Fruit fly (Drosophila melanogaster) whole organism, embryonic: ENCODE data around the gene Ubi-p63E.

Experiments
- Asciz ChIP-seq: fragments of 200-800 bp; sonication (Bioruptor generic); optimal IDR thresholded peaks from 2 replicates; lab custom pipeline; 2017; ENCODE audit warnings: missing biosample characterization, mild to moderate bottlenecking, missing genetic modification characterization, missing genetic modification reagents
- Awh ChIP-seq: fragments of 200-800 bp; sonication (Bioruptor generic); IDR thresholded peaks from 2 replicates; pipeline ENCODE4, ENCODE4 v1.3.6; 2022; ENCODE audit warnings: missing biosample characterization, missing genetic modification characterization
- Blimp-1 ChIP-seq: fragments of 200-800 bp; sonication (Bioruptor generic); optimal IDR thresholded peaks from 3 replicates; lab custom pipeline; 2018; ENCODE audit warnings: missing biosample characterization, missing genetic modification characterization, mild to moderate bottlenecking, moderate library complexity, missing genetic modification reagents
- C15 ChIP-seq: fragments of 200-800 bp; sonication (Bioruptor generic); IDR thresholded peaks from 3 replicates; pipeline ENCODE4 v1.3.6; 2022; ENCODE audit warnings: missing biosample characterization, missing genetic modification characterization
- CG10274 ChIP-seq: fragments of 200-800 bp; sonication (Bioruptor generic); optimal IDR thresholded peaks from 3 replicates; lab custom pipeline; 2017; ENCODE audit warnings: missing biosample characterization, mild to moderate bottlenecking, missing genetic modification characterization
- CG10979 ChIP-seq: fragments of 200-800 bp; sonication (Bioruptor generic); optimal IDR thresholded peaks from 2 replicates; lab custom pipeline; 2018; ENCODE audit warnings: missing biosample characterization, mild to moderate bottlenecking, missing genetic modification characterization, moderate library complexity
- CG13296 ChIP-seq: fragments of 200-800 bp; sonication (Bioruptor generic); optimal IDR thresholded peaks from 3 replicates; lab custom pipeline; 2018; ENCODE audit warnings: missing biosample characterization, mild to moderate bottlenecking, missing genetic modification characterization
- CG13775 ChIP-seq: fragments of 200-800 bp; sonication (Bioruptor generic); optimal IDR thresholded peaks from 3 replicates; lab custom pipeline; 2017; ENCODE audit warnings: missing biosample characterization, mild to moderate bottlenecking, missing genetic modification characterization
- CG1602 ChIP-seq: fragments of 200-800 bp; sonication (Bioruptor generic); optimal IDR thresholded peaks from 3 replicates; lab custom pipeline; 2016; ENCODE audit warnings: missing biosample characterization, missing genetic modification characterization
- CG17328 ChIP-seq: fragments of 200-800 bp; sonication (Bioruptor generic); IDR thresholded peaks from 2 replicates; pipeline ENCODE4 v1.3.6; 2022; ENCODE audit warnings: missing biosample characterization, missing genetic modification characterization
- CG17359 ChIP-seq: fragments of 200-800 bp; sonication (Bioruptor generic); optimal IDR thresholded peaks from 3 replicates; lab custom pipeline; 2018; ENCODE audit warnings: missing biosample characterization, mild to moderate bottlenecking, missing genetic modification characterization, moderate library complexity
- CG18262 ChIP-seq: fragments of 200-800 bp; optimal IDR thresholded peaks from 3 replicates; lab custom pipeline; 2019; ENCODE audit warnings: missing biosample characterization, mild to moderate bottlenecking, missing genetic modification characterization, moderate library complexity
- CG2199 ChIP-seq: fragments of 200-800 bp; sonication (Bioruptor generic); IDR thresholded peaks from 3 replicates; pipeline ENCODE4 v1.3.6; 2022; ENCODE audit warnings: missing biosample characterization, missing genetic modification characterization
- CG4404 ChIP-seq: fragments of 200-800 bp; sonication (Bioruptor generic); IDR thresholded peaks from 2 replicates; pipeline ENCODE4 v1.3.6; 2022; ENCODE audit warnings: missing biosample characterization, missing genetic modification characterization
- Deaf1 ChIP-seq: fragments of 200-800 bp; optimal IDR thresholded peaks from 3 replicates; lab custom pipeline; 2019; ENCODE audit warnings: missing biosample characterization, mild to moderate bottlenecking, missing genetic modification characterization, moderate library complexity
- Dp ChIP-seq: fragments of 200-800 bp; sonication (Bioruptor generic); optimal IDR thresholded peaks from 2 replicates; lab custom pipeline; 2018; ENCODE audit warnings: missing biosample characterization, mild to moderate bottlenecking, missing genetic modification characterization, moderate library complexity
- Drgx ChIP-seq: fragments of 200-800 bp; sonication (Bioruptor generic); IDR thresholded peaks from 2 replicates; pipeline ENCODE4 v1.3.6; 2022; ENCODE audit warnings: missing biosample characterization, missing genetic modification characterization
- Ets65A ChIP-seq: fragments of 200-800 bp; sonication (Bioruptor generic); peaks from one replicate; lab custom pipeline; 2016; ENCODE audit warnings: missing biosample characterization, missing genetic modification characterization
- Six4 ChIP-seq: fragments of 200-800 bp; sonication (Bioruptor generic); optimal IDR thresholded peaks from 2 replicates; lab custom pipeline; 2016; ENCODE audit warnings: missing biosample characterization, missing genetic modification characterization
- Vsx1 ChIP-seq: fragments of 200-800 bp; sonication (Bioruptor generic); optimal IDR thresholded peaks from 2 replicates; lab custom pipeline; 2017; ENCODE audit warnings: missing biosample characterization, mild to moderate bottlenecking, missing genetic modification characterization, missing genetic modification reagents
- abd-A ChIP-seq: fragments of 200-800 bp; sonication (Bioruptor generic); optimal IDR thresholded peaks from 3 replicates; lab custom pipeline; 2019; ENCODE audit warnings: missing biosample characterization, mild to moderate bottlenecking, missing genetic modification characterization, moderate library complexity
- ase ChIP-seq: fragments of 200-800 bp; sonication (Bioruptor generic); IDR thresholded peaks from 3 replicates; pipeline ENCODE4 v1.3.6; 2022; ENCODE audit warnings: missing biosample characterization, missing genetic modification characterization
- chif ChIP-seq, 2 experiments: fragments of 200-800 bp; sonication (Bioruptor generic); optimal IDR thresholded peaks; 3 replicates each; lab custom pipeline; 2016; ENCODE audit warnings: missing biosample characterization in 2 of 2, missing genetic modification characterization in 2 of 2
- chn ChIP-seq: fragments of 200-800 bp; sonication (Bioruptor generic); optimal IDR thresholded peaks from 2 replicates; lab custom pipeline; 2016; ENCODE audit warnings: missing biosample characterization, missing genetic modification characterization
- crol ChIP-seq: fragments of 200-800 bp; sonication (Bioruptor generic); IDR thresholded peaks from 2 replicates; pipeline ENCODE4 v1.3.6; 2022; ENCODE audit warnings: missing biosample characterization, missing genetic modification characterization
- fd102C ChIP-seq: fragments of 200-800 bp; sonication (Bioruptor generic); optimal IDR thresholded peaks from 2 replicates; lab custom pipeline; 2018; ENCODE audit warnings: missing biosample characterization, mild to moderate bottlenecking, missing genetic modification characterization, moderate library complexity
- gem ChIP-seq: fragments of 200-800 bp; sonication (Bioruptor generic); optimal IDR thresholded peaks from 2 replicates; lab custom pipeline; 2019; ENCODE audit warnings: missing biosample characterization, mild to moderate bottlenecking, missing genetic modification characterization, moderate library complexity
- grn ChIP-seq: fragments of 200-800 bp; sonication (Bioruptor generic); optimal IDR thresholded peaks from 3 replicates; lab custom pipeline; 2017; ENCODE audit warnings: missing biosample characterization, missing genetic modification characterization
- gt ChIP-seq: fragments of 200-800 bp; sonication (Bioruptor generic); IDR thresholded peaks from 2 replicates; pipeline ENCODE4 v1.3.6; 2022; ENCODE audit warnings: missing biosample characterization, missing genetic modification characterization
- ham ChIP-seq: fragments of 200-800 bp; sonication (Bioruptor generic); IDR thresholded peaks from 2 replicates; pipeline ENCODE4 v1.3.6; 2022; ENCODE audit warnings: missing biosample characterization, missing genetic modification characterization
- hbn ChIP-seq: fragments of 200-800 bp; sonication (Bioruptor generic); IDR thresholded peaks from 2 replicates; pipeline ENCODE4 v1.3.6; 2022; ENCODE audit warnings: missing biosample characterization, missing genetic modification characterization; ENCODE audit not compliant: partially characterized antibody
- jumu ChIP-seq: fragments of 200-800 bp; sonication (Bioruptor generic); optimal IDR thresholded peaks from 3 replicates; lab custom pipeline; 2016; ENCODE audit warnings: missing biosample characterization, missing genetic modification characterization
- kni ChIP-seq: fragments of 200-800 bp; sonication (Bioruptor generic); optimal IDR thresholded peaks from 3 replicates; lab custom pipeline; 2017; ENCODE audit warnings: mild to moderate bottlenecking, missing biosample characterization, missing genetic modification reagents, missing genetic modification characterization
- lilli ChIP-seq: fragments of 200-800 bp; sonication (Bioruptor generic); optimal IDR thresholded peaks from 3 replicates; lab custom pipeline; 2016; ENCODE audit warnings: missing biosample characterization, missing genetic modification characterization
- lov ChIP-seq, 2 experiments: fragments of 200-800 bp in 1 of 2; fragments of >200 bp in 1 of 2; sonication (Bioruptor generic) in 1 of 2; IDR thresholded peaks in 1 of 2; optimal IDR thresholded peaks in 1 of 2; 2 replicates in 1 of 2; 3 replicates in 1 of 2; pipeline versions ENCODE4 v1.3.6 to Lab custom; 2017 to 2022; ENCODE audit warnings: missing biosample characterization in 1 of 2, missing genetic modification characterization in 1 of 2
- maf-S ChIP-seq: fragments of 200-800 bp; sonication (Bioruptor generic); optimal IDR thresholded peaks from 2 replicates; lab custom pipeline; 2016; ENCODE audit warnings: missing biosample characterization, missing genetic modification characterization
- nmo ChIP-seq: fragments of 200-800 bp; sonication (Bioruptor generic); optimal IDR thresholded peaks from 2 replicates; lab custom pipeline; 2018; ENCODE audit warnings: missing biosample characterization, mild to moderate bottlenecking, missing genetic modification characterization, moderate library complexity
- odd ChIP-seq: fragments of 200-800 bp; sonication (Bioruptor generic); optimal IDR thresholded peaks from 2 replicates; lab custom pipeline; 2017; ENCODE audit warnings: missing biosample characterization, mild to moderate bottlenecking, missing genetic modification characterization
- phol ChIP-seq: fragments of 200-800 bp; sonication (Bioruptor generic); optimal IDR thresholded peaks from 3 replicates; lab custom pipeline; 2018; ENCODE audit warnings: missing biosample characterization, mild to moderate bottlenecking, missing genetic modification characterization, moderate library complexity
- row ChIP-seq: fragments of 200-800 bp; sonication (Bioruptor generic); IDR thresholded peaks from 3 replicates; pipeline ENCODE4 v1.3.6; 2022; ENCODE audit warnings: missing biosample characterization, missing genetic modification characterization
- run ChIP-seq: fragments of 200-800 bp; sonication (Bioruptor generic); optimal IDR thresholded peaks from 3 replicates; lab custom pipeline; 2018; ENCODE audit warnings: missing biosample characterization, mild to moderate bottlenecking, missing genetic modification characterization
- sisA ChIP-seq: fragments of 200-800 bp; sonication (Bioruptor generic); IDR thresholded peaks from 2 replicates; pipeline ENCODE4 v1.3.6; 2022; ENCODE audit warnings: missing biosample characterization, missing genetic modification characterization
- tin ChIP-seq: fragments of 200-800 bp; sonication (Bioruptor generic); optimal IDR thresholded peaks from 3 replicates; lab custom pipeline; 2016; ENCODE audit warnings: missing biosample characterization, missing genetic modification characterization
- twi ChIP-seq: fragments of 200-800 bp; optimal IDR thresholded peaks from 2 replicates; lab custom pipeline; 2019; ENCODE audit warnings: missing biosample characterization, mild to moderate bottlenecking, missing genetic modification characterization, moderate library complexity
- unpg ChIP-seq: fragments of 200-800 bp; sonication (Bioruptor generic); optimal IDR thresholded peaks from 3 replicates; lab custom pipeline; 2018; ENCODE audit warnings: missing biosample characterization, mild to moderate bottlenecking, missing genetic modification characterization, moderate library complexity
- vvl ChIP-seq: fragments of 200-800 bp; sonication (Bioruptor generic); IDR thresholded peaks from 2 replicates; pipeline ENCODE4 v1.3.6; 2022; ENCODE audit warnings: missing biosample characterization, missing genetic modification characterization
- zen ChIP-seq: fragments of 200-800 bp; sonication (Bioruptor generic); optimal IDR thresholded peaks from 3 replicates; lab custom pipeline; 2018; ENCODE audit warnings: missing biosample characterization, mild to moderate bottlenecking, missing genetic modification characterization, moderate library complexity
- zfh1 ChIP-seq: fragments of 200-800 bp; sonication (Bioruptor generic); IDR thresholded peaks from 3 replicates; pipeline ENCODE4 v1.3.6; 2022; ENCODE audit warnings: missing biosample characterization, missing genetic modification characterization

Gene Ubi-p63E

dm6 chr3L:3873094-3873493 lies 29.9 kb downstream of the Ubi-p63E start (continued):
- no peak for TF ChIP-seq Deaf1
- peak; percentile 57 for TF ChIP-seq phol (tag; lab: Kevin White, UChicago)
- peak; percentile 57 for TF ChIP-seq Blimp-1
- TF ChIP-seq CG13296 = no peak
- no peak for TF ChIP-seq Dp
- no peak for TF ChIP-seq Asciz
- no peak for TF ChIP-seq CG2199 (GFP tag; lab: Robert Waterston, UW)
- peak; percentile 37 for TF ChIP-seq CG1602
- TF ChIP-seq, all 482 proteins: peak for 84

dm6 chr3L:3871284-3871683 lies 31.7 kb downstream of the Ubi-p63E start:
- TF ChIP-seq Awh (GFP tag; lab: Robert Waterston, UW) = peak; percentile 29; the same call in 1 of the 2 replicates
- TF ChIP-seq grn (GFP tag; lab: Kevin White, UChicago) = peak; percentile 62
- peak; percentile 53 for TF ChIP-seq kni
- TF ChIP-seq abd-A (tag; lab: Kevin White, UChicago) = peak; percentile 90
- TF ChIP-seq twi (tag; lab: Kevin White, UChicago) = peak; percentile 30
- peak; percentile 42 for TF ChIP-seq Blimp-1
- no peak for TF ChIP-seq lilli (GFP tag; lab: Kevin White, UChicago)
- 0 out of 2 replicates have a peak, but pooled peaks have one; percentile 30 for TF ChIP-seq crol (GFP tag; lab: Robert Waterston, UW)
- TF ChIP-seq CG17359 = no peak

- TF ChIP-seq ase (0 out of 3 replicates have a peak, but pooled peaks have one; percentile 37), run (tag; lab: Kevin White, UChicago) (no peak), chn (GFP tag; lab: Kevin White, UChicago) (peak; percentile 24), CG17359 (peak; percentile 1), CG13775 (GFP tag; lab: Kevin White, UChicago) (peak; percentile 25), row (GFP tag; lab: Robert Waterston, UW) (peak; percentile 27; the same call in 1 of the 3 replicates), CG10274 (GFP tag; lab: Kevin White, UChicago) (no peak), chif (GFP tag; optimal IDR thresholded peaks at IDR 0.05; lab: Kevin White, UChicago) (peak; percentile 32 to 58), nmo (GFP tag; lab: Kevin White, UChicago) (peak; percentile 35), maf-S (GFP tag; lab: Kevin White, UChicago) (no peak), Six4 (GFP tag; lab: Kevin White, UChicago) (peak; percentile 2), gt (GFP tag; lab: Robert Waterston, UW) (no peak), Drgx (peak; percentile 69), fd102C (GFP tag; lab: Kevin White, UChicago) (peak; percentile 28), ham (GFP tag; lab: Robert Waterston, UW) (no peak), Vsx1 (GFP tag; lab: Kevin White, UChicago) (no peak), lov (optimal IDR thresholded peaks at IDR 0.05; lab: Kevin White, UChicago) (no peak), lov (GFP tag; IDR thresholded peaks at IDR 0.05; lab: Robert Waterston, UW) (0 out of 3 replicates have a peak, but pooled peaks have one; percentile 6), CG17328 (GFP tag; lab: Robert Waterston, UW) (peak; percentile 52; the same call in 1 of the 2 replicates), vvl (GFP tag; lab: Robert Waterston, UW) (peak; percentile 48; the same call in 1 of the 2 replicates), C15 (no peak), zen (no peak), tin (GFP tag; lab: Kevin White, UChicago) (no peak), Ets65A (no peak), CG10979 (tag; lab: Kevin White, UChicago) (peak; percentile 24), odd (GFP tag; lab: Kevin White, UChicago) (no peak), sisA (GFP tag; lab: Robert Waterston, UW) (peak; percentile 44), unpg (GFP tag; lab: Kevin White, UChicago) (peak; percentile 39), hbn (GFP tag; lab: Robert Waterston, UW) (no peak), jumu (GFP tag; lab: Kevin White, UChicago) (peak; percentile 23), CG18262 (tag; lab: Kevin White, UChicago) (peak; percentile 48), CG4404 (GFP tag; lab: Robert Waterston, UW) (peak; percentile 63), gem (tag; lab: Kevin White, UChicago) (peak; percentile 57), zfh1 (peak; percentile 56; the same call in 2 of the 3 replicates)
Measured at dm6 chr3L:3868014-3868413, 35.0 kb downstream of the Ubi-p63E start.
